Fruit fly (Drosophila melanogaster) Kc167 (cell line): ENCODE data around the gene fu.

Source experiments
- Myc ChIP-seq: fragments of >200 bp; optimal IDR thresholded peaks from 2 replicates; lab custom pipeline; 2017; ENCODE audit warnings: missing external identifiers
- Sin3A ChIP-seq: fragments of >200 bp; optimal IDR thresholded peaks from 2 replicates; lab custom pipeline; 2018; ENCODE audit warnings: missing external identifiers
- h ChIP-seq: fragments of >200 bp; optimal IDR thresholded peaks from 3 replicates; lab custom pipeline; 2018; ENCODE audit warnings: missing external identifiers
- insv ChIP-seq: fragments of >200 bp; optimal IDR thresholded peaks from 3 replicates; lab custom pipeline; 2018; ENCODE audit warnings: missing external identifiers
- psq ChIP-seq: fragments of >200 bp; optimal IDR thresholded peaks from 2 replicates; lab custom pipeline; 2017; ENCODE audit warnings: missing external identifiers
- ttk ChIP-seq: sonication (Bioruptor generic); optimal IDR thresholded peaks from 2 replicates; lab custom pipeline; 2017; ENCODE audit warnings: missing external identifiers

Gene fu

dm6 chrX:18671545-18672174 is 14.1 kb downstream of the fu start:
- TF ChIP-seq insv (lab: Kevin White, UChicago) (no peak), Myc (no peak), h (no peak), psq (lab: Kevin White, UChicago) (no peak), Sin3A (lab: Kevin White, UChicago) (no peak)

dm6 chrX:18672900-18673529 is 15.5 kb downstream of the fu start:
- no peak for TF ChIP-seq Sin3A (lab: Kevin White, UChicago)
- TF ChIP-seq ttk (lab: Kevin White, UChicago) = no peak
- no peak for TF ChIP-seq psq (lab: Kevin White, UChicago)
- TF ChIP-seq h = no peak
- TF ChIP-seq insv (lab: Kevin White, UChicago) = no peak
- TF ChIP-seq Myc = no peak

- no peak for TF ChIP-seq psq (lab: Kevin White, UChicago)
- TF ChIP-seq h = no peak
- no peak for TF ChIP-seq insv (lab: Kevin White, UChicago)
- TF ChIP-seq Sin3A (lab: Kevin White, UChicago) = no peak
- TF ChIP-seq ttk (lab: Kevin White, UChicago) = no peak
Measured at dm6 chrX:18675272-18675671, 17.7 kb downstream of the fu start.

- TF ChIP-seq insv (lab: Kevin White, UChicago) (no peak), Myc (no peak), ttk (lab: Kevin White, UChicago) (no peak), h (no peak), Sin3A (lab: Kevin White, UChicago) (no peak), psq (lab: Kevin White, UChicago) (no peak)
Measured at dm6 chrX:18675702-18676101, 18.1 kb downstream of the fu start.

- no peak for TF ChIP-seq insv (lab: Kevin White, UChicago)
- TF ChIP-seq Myc = no peak
- no peak for TF ChIP-seq psq (lab: Kevin White, UChicago)
Measured at dm6 chrX:18676756-18677155, 19.2 kb downstream of the fu start.

dm6 chrX:18678876-18679275 is 21.3 kb downstream of the fu start:
- TF ChIP-seq psq (lab: Kevin White, UChicago) (no peak), Sin3A (lab: Kevin White, UChicago) (no peak), h (no peak), Myc (no peak), ttk (lab: Kevin White, UChicago) (no peak), insv (lab: Kevin White, UChicago) (no peak)

dm6 chrX:18681410-18681809 is 23.9 kb downstream of the fu start:
- TF ChIP-seq insv (lab: Kevin White, UChicago) (no peak), psq (lab: Kevin White, UChicago) (no peak), Myc (no peak), ttk (lab: Kevin White, UChicago) (no peak), h (no peak), Sin3A (lab: Kevin White, UChicago) (no peak)

- TF ChIP-seq Sin3A (lab: Kevin White, UChicago) = no peak
- no peak for TF ChIP-seq ttk (lab: Kevin White, UChicago)
- no peak for TF ChIP-seq insv (lab: Kevin White, UChicago)
- TF ChIP-seq psq (lab: Kevin White, UChicago) = no peak
- TF ChIP-seq h = no peak
- no peak for TF ChIP-seq Myc
Measured at dm6 chrX:18682815-18683214, 25.3 kb downstream of the fu start.

- no peak for TF ChIP-seq psq (lab: Kevin White, UChicago)
- no peak for TF ChIP-seq insv (lab: Kevin White, UChicago)
- no peak for TF ChIP-seq Sin3A (lab: Kevin White, UChicago)
- no peak for TF ChIP-seq ttk (lab: Kevin White, UChicago)
- TF ChIP-seq h = no peak
- TF ChIP-seq Myc = no peak
Measured at dm6 chrX:18684504-18684903, 26.9 kb downstream of the fu start.

- TF ChIP-seq psq (lab: Kevin White, UChicago) (no peak), Myc (no peak), ttk (lab: Kevin White, UChicago) (no peak), h (no peak), insv (lab: Kevin White, UChicago) (no peak)
Measured at dm6 chrX:18684928-18685327, 27.4 kb downstream of the fu start.

dm6 chrX:18685726-18686125 is 28.2 kb downstream of the fu start, which contains the start of gene phtm:
TSS of gene phtm (plus strand) at chrX:18685766.
- TF ChIP-seq Myc = no peak
- no peak for TF ChIP-seq Sin3A (lab: Kevin White, UChicago)
- TF ChIP-seq psq (lab: Kevin White, UChicago) = no peak
- TF ChIP-seq ttk (lab: Kevin White, UChicago) = no peak
- no peak for TF ChIP-seq insv (lab: Kevin White, UChicago)
- no peak for TF ChIP-seq h

dm6 chrX:18692948-18693502 is 35.5 kb downstream of the fu start, which contains the start of gene Cyp18a1:
TSS of gene Cyp18a1 (minus strand) at chrX:18693042.
- TF ChIP-seq ttk (lab: Kevin White, UChicago) (no peak), h (no peak), psq (lab: Kevin White, UChicago) (no peak), Myc (no peak), Sin3A (lab: Kevin White, UChicago) (no peak), insv (lab: Kevin White, UChicago) (no peak)
